Worm (Caenorhabditis elegans) whole organism, dauer: ENCODE measurements around the gene srbc-6.

Experiments
- unc-62 ChIP-seq: sonication (generic microtip); optimal IDR thresholded peaks from 2 replicates; lab custom pipeline; 2017; ENCODE audit warnings: missing biosample characterization, missing genetic modification reagents, missing genetic modification characterization

srbc-6 gene

ce11 chrV:3169838-3170237, at the start of gene srbc-6:
Gene srbc-6, plus strand, starts transcription at chrV:3170138.
- TF ChIP-seq unc-62 (GFP tag; lab: Kevin White, UChicago): no peak

ce11 chrV:3121743-3122142, 48.2 kb upstream of the srbc-6 start, which contains the start of gene srt-56:
Gene srt-56, minus strand, starts transcription at chrV:3121843.
- no peak for TF ChIP-seq unc-62 (GFP tag; lab: Kevin White, UChicago)

ce11 chrV:3122403-3122802, 47.5 kb upstream of the srbc-6 start:
- TF ChIP-seq unc-62 (GFP tag; lab: Kevin White, UChicago): no peak

ce11 chrV:3124912-3125311, 45.0 kb upstream of the srbc-6 start, which contains the start of gene Y73C8C.12:
Gene Y73C8C.12, plus strand, starts transcription at chrV:3125212.
- TF ChIP-seq unc-62 (GFP tag; lab: Kevin White, UChicago): no peak

- no peak for TF ChIP-seq unc-62 (GFP tag; lab: Kevin White, UChicago)
Measured at ce11 chrV:3127670-3128069, 42.3 kb upstream of the srbc-6 start, which contains the start of gene Y73C8C.10. Gene Y73C8C.10, minus strand, starts transcription at chrV:3127770.

- no peak for TF ChIP-seq unc-62 (GFP tag; lab: Kevin White, UChicago)
Measured at ce11 chrV:3128803-3129202, 41.1 kb upstream of the srbc-6 start, which contains the start of gene tat-6. Gene tat-6, plus strand, starts transcription at chrV:3129103.

ce11 chrV:3132116-3132515, 37.8 kb upstream of the srbc-6 start:
- TF ChIP-seq unc-62 (GFP tag; lab: Kevin White, UChicago): no peak

ce11 chrV:3133293-3133755, 36.6 kb upstream of the srbc-6 start, which contains the start of gene F02C9.2:
Gene F02C9.2, plus strand, starts transcription at chrV:3133705.
- no peak for TF ChIP-seq unc-62 (GFP tag; lab: Kevin White, UChicago)

ce11 chrV:3138488-3138887, 31.4 kb upstream of the srbc-6 start, which contains the start of the genes irld-3 and F02C9.1:
Gene irld-3, minus strand, starts transcription at chrV:3138588.
Gene F02C9.1, plus strand, starts transcription at chrV:3138703.
- no peak for TF ChIP-seq unc-62 (GFP tag; lab: Kevin White, UChicago)

- no peak for TF ChIP-seq unc-62 (GFP tag; lab: Kevin White, UChicago)
Measured at ce11 chrV:3141190-3141589, 28.7 kb upstream of the srbc-6 start, which contains the start of gene srab-9. Gene srab-9, minus strand, starts transcription at chrV:3141290.

ce11 chrV:3144494-3144893, 25.4 kb upstream of the srbc-6 start, which contains the start of gene srab-10:
Gene srab-10, minus strand, starts transcription at chrV:3144594.
- TF ChIP-seq unc-62 (GFP tag; lab: Kevin White, UChicago): no peak

ce11 chrV:3145241-3145640, 24.7 kb upstream of the srbc-6 start:
- no peak for TF ChIP-seq unc-62 (GFP tag; lab: Kevin White, UChicago)

- no peak for TF ChIP-seq unc-62 (GFP tag; lab: Kevin White, UChicago)
Measured at ce11 chrV:3146932-3147331, 23.0 kb upstream of the srbc-6 start, which contains the start of gene srab-11. Gene srab-11, minus strand, starts transcription at chrV:3147032.

ce11 chrV:3149910-3150428, 20.0 kb upstream of the srbc-6 start:
- TF ChIP-seq unc-62 (GFP tag; lab: Kevin White, UChicago): no peak

- TF ChIP-seq unc-62 (GFP tag; lab: Kevin White, UChicago): no peak
Measured at ce11 chrV:3151862-3152261, 18.1 kb upstream of the srbc-6 start, which contains the start of gene srab-6. Gene srab-6, minus strand, starts transcription at chrV:3151962.

ce11 chrV:3155072-3155471, 14.9 kb upstream of the srbc-6 start, which contains the start of gene srab-7:
Gene srab-7, minus strand, starts transcription at chrV:3155172.
- no peak for TF ChIP-seq unc-62 (GFP tag; lab: Kevin White, UChicago)

- no peak for TF ChIP-seq unc-62 (GFP tag; lab: Kevin White, UChicago)
Measured at ce11 chrV:3156786-3157185, 13.2 kb upstream of the srbc-6 start, which contains the start of gene exh-1. Gene exh-1, plus strand, starts transcription at chrV:3157086.
